Fruit fly (Drosophila melanogaster) whole organism, prepupa: Measurements from ENCODE around the gene CG14174.

Experiments
- Blimp-1 ChIP-seq: fragments of 200-800 bp; sonication (Bioruptor generic); optimal IDR thresholded peaks from 3 replicates; lab custom pipeline; 2017; ENCODE audit warnings: missing biosample characterization, missing genetic modification characterization, mild to moderate bottlenecking, moderate library complexity, missing genetic modification reagents
- CG10631 ChIP-seq: fragments of 200-800 bp; sonication (Bioruptor generic); optimal IDR thresholded peaks from 2 replicates; lab custom pipeline; 2016; ENCODE audit warnings: missing biosample characterization, missing genetic modification characterization
- CG10669 ChIP-seq: fragments of 200-800 bp; sonication (Bioruptor generic); optimal IDR thresholded peaks from 3 replicates; lab custom pipeline; 2018; ENCODE audit warnings: missing biosample characterization, mild to moderate bottlenecking, missing genetic modification characterization, moderate library complexity
- CG11294 ChIP-seq: fragments of 200-800 bp; sonication (Bioruptor generic); IDR thresholded peaks from 2 replicates; pipeline ENCODE4 v1.3.6; 2022; ENCODE audit warnings: missing biosample characterization, missing genetic modification characterization
- CG11902 ChIP-seq: fragments of 200-800 bp; sonication (Bioruptor generic); optimal IDR thresholded peaks from 3 replicates; lab custom pipeline; 2016; ENCODE audit warnings: missing biosample characterization, missing genetic modification characterization
- CG15336 ChIP-seq: fragments of 200-800 bp; sonication (Bioruptor generic); IDR thresholded peaks from 2 replicates; pipeline ENCODE4 v1.3.6; 2022; ENCODE audit warnings: missing biosample characterization, missing genetic modification characterization
- CG1621 ChIP-seq: fragments of 200-800 bp; sonication (Bioruptor generic); optimal IDR thresholded peaks from 3 replicates; lab custom pipeline; 2018; ENCODE audit warnings: missing biosample characterization, mild to moderate bottlenecking, missing genetic modification characterization
- CG16779 ChIP-seq: fragments of 200-800 bp; sonication (Bioruptor generic); optimal IDR thresholded peaks from 3 replicates; lab custom pipeline; 2017; ENCODE audit warnings: missing biosample characterization, mild to moderate bottlenecking, missing genetic modification characterization
- CG3032 ChIP-seq: fragments of 200-800 bp; optimal IDR thresholded peaks from 2 replicates; lab custom pipeline; 2019; ENCODE audit warnings: missing biosample characterization, mild to moderate bottlenecking, missing genetic modification characterization, moderate library complexity
- CG31627 ChIP-seq: fragments of 200-800 bp; sonication (Bioruptor generic); optimal IDR thresholded peaks from 3 replicates; lab custom pipeline; 2016; ENCODE audit warnings: missing biosample characterization, missing genetic modification characterization
- CG32006 ChIP-seq: fragments of 200-800 bp; sonication (Bioruptor generic); optimal IDR thresholded peaks from 3 replicates; lab custom pipeline; 2017; ENCODE audit warnings: missing biosample characterization, mild to moderate bottlenecking, missing genetic modification characterization
- CG34406 ChIP-seq: fragments of 200-800 bp; sonication (Bioruptor generic); optimal IDR thresholded peaks from 3 replicates; lab custom pipeline; 2016; ENCODE audit warnings: missing biosample characterization, missing genetic modification characterization
- CG3919 ChIP-seq: fragments of 200-800 bp; sonication (Bioruptor generic); optimal IDR thresholded peaks from 3 replicates; lab custom pipeline; 2016; ENCODE audit warnings: missing biosample characterization, missing genetic modification characterization
- CG6163 ChIP-seq: fragments of 200-800 bp; sonication (Bioruptor generic); IDR thresholded peaks from 3 replicates; pipeline ENCODE4 v1.3.6; 2022; ENCODE audit warnings: missing biosample characterization, missing genetic modification characterization
- CG6276 ChIP-seq: fragments of 200-800 bp; sonication (Bioruptor generic); optimal IDR thresholded peaks from 2 replicates; lab custom pipeline; 2017; ENCODE audit warnings: missing biosample characterization, mild to moderate bottlenecking, missing genetic modification characterization
- CG6792 ChIP-seq: fragments of 200-800 bp; sonication (Bioruptor generic); optimal IDR thresholded peaks from 3 replicates; lab custom pipeline; 2016; ENCODE audit warnings: missing biosample characterization, missing genetic modification characterization
- CG6854 ChIP-seq: fragments of 200-800 bp; sonication (Bioruptor generic); optimal IDR thresholded peaks from 2 replicates; lab custom pipeline; 2017; ENCODE audit warnings: missing biosample characterization, mild to moderate bottlenecking, missing genetic modification characterization
- CG7368 ChIP-seq: fragments of 200-800 bp; sonication (Bioruptor generic); optimal IDR thresholded peaks from 3 replicates; lab custom pipeline; 2016; ENCODE audit warnings: missing biosample characterization, missing genetic modification characterization
- CG8119 ChIP-seq: fragments of 200-800 bp; sonication (Bioruptor generic); IDR thresholded peaks from 3 replicates; pipeline ENCODE4 v1.3.6; 2022; ENCODE audit warnings: missing biosample characterization, missing genetic modification characterization
- CG8319 ChIP-seq: fragments of 200-800 bp; sonication (Bioruptor generic); optimal IDR thresholded peaks from 3 replicates; lab custom pipeline; 2016; ENCODE audit warnings: missing biosample characterization, missing genetic modification characterization
- CG8632 ChIP-seq: fragments of 200-800 bp; sonication (Bioruptor generic); optimal IDR thresholded peaks from 3 replicates; lab custom pipeline; 2016; ENCODE audit warnings: missing biosample characterization, missing genetic modification characterization
- Eip75B ChIP-seq: fragments of 200-800 bp; sonication (Bioruptor generic); optimal IDR thresholded peaks from 3 replicates; lab custom pipeline; 2016; ENCODE audit warnings: missing biosample characterization, missing genetic modification characterization
- Eip78C ChIP-seq: fragments of 200-800 bp; sonication (Bioruptor generic); peaks from one replicate; lab custom pipeline; 2016; ENCODE audit warnings: missing biosample characterization, missing genetic modification characterization
- Eip93F ChIP-seq: fragments of 200-800 bp; sonication (Bioruptor generic); optimal IDR thresholded peaks from 2 replicates; lab custom pipeline; 2016; ENCODE audit warnings: missing biosample characterization, mild to moderate bottlenecking, missing genetic modification characterization
- Ets96B ChIP-seq: fragments of 200-800 bp; optimal IDR thresholded peaks from 2 replicates; lab custom pipeline; 2019; ENCODE audit warnings: missing biosample characterization, mild to moderate bottlenecking, missing genetic modification characterization, moderate library complexity
- Hr39 ChIP-seq: fragments of 200-800 bp; sonication (Bioruptor generic); optimal IDR thresholded peaks from 2 replicates; lab custom pipeline; 2016; ENCODE audit warnings: missing biosample characterization, missing genetic modification characterization
- Smox ChIP-seq: fragments of 200-800 bp; sonication (Bioruptor generic); optimal IDR thresholded peaks from 3 replicates; lab custom pipeline; 2016; ENCODE audit warnings: missing biosample characterization, missing genetic modification characterization
- Sox102F ChIP-seq: fragments of 200-800 bp; sonication (Bioruptor generic); optimal IDR thresholded peaks from 2 replicates; lab custom pipeline; 2016; ENCODE audit warnings: missing biosample characterization, mild to moderate bottlenecking, missing genetic modification characterization
- Sox14 ChIP-seq: fragments of 200-800 bp; sonication (Bioruptor generic); optimal IDR thresholded peaks from 3 replicates; lab custom pipeline; 2016; ENCODE audit warnings: missing biosample characterization, missing genetic modification characterization
- Sox15 ChIP-seq: fragments of 200-800 bp; sonication (Bioruptor generic); optimal IDR thresholded peaks from 3 replicates; lab custom pipeline; 2016; ENCODE audit warnings: missing biosample characterization, missing genetic modification characterization
- achi ChIP-seq: fragments of 200-800 bp; sonication (Bioruptor generic); optimal IDR thresholded peaks from 3 replicates; lab custom pipeline; 2016; ENCODE audit warnings: missing biosample characterization, missing genetic modification characterization
- acj6 ChIP-seq: fragments of 200-800 bp; sonication (Bioruptor generic); optimal IDR thresholded peaks from 3 replicates; lab custom pipeline; 2016; ENCODE audit warnings: missing biosample characterization, missing genetic modification characterization
- dac ChIP-seq: fragments of 200-800 bp; sonication (Bioruptor generic); optimal IDR thresholded peaks from 2 replicates; lab custom pipeline; 2017; ENCODE audit warnings: missing biosample characterization, mild to moderate bottlenecking, missing genetic modification characterization
- dsx ChIP-seq: fragments of 200-800 bp; optimal IDR thresholded peaks from 3 replicates; lab custom pipeline; 2019; ENCODE audit warnings: missing biosample characterization, mild to moderate bottlenecking, missing genetic modification characterization, moderate library complexity; ENCODE audit not compliant: poor library complexity, severe bottlenecking
- esn ChIP-seq: fragments of 200-800 bp; sonication (Bioruptor generic); optimal IDR thresholded peaks from 2 replicates; lab custom pipeline; 2016; ENCODE audit warnings: missing biosample characterization, mild to moderate bottlenecking, missing genetic modification characterization, moderate library complexity
- fd85E ChIP-seq: fragments of 200-800 bp; sonication (Bioruptor generic); optimal IDR thresholded peaks from 3 replicates; lab custom pipeline; 2016; ENCODE audit warnings: missing biosample characterization, missing genetic modification characterization
- fkh ChIP-seq: fragments of 200-800 bp; sonication (Bioruptor generic); optimal IDR thresholded peaks from 3 replicates; lab custom pipeline; 2017; ENCODE audit warnings: missing biosample characterization, mild to moderate bottlenecking, missing genetic modification characterization, moderate library complexity
- spab ChIP-seq: fragments of 200-800 bp; sonication (Bioruptor generic); optimal IDR thresholded peaks from 2 replicates; lab custom pipeline; 2017; ENCODE audit warnings: missing biosample characterization, mild to moderate bottlenecking, missing genetic modification characterization, missing genetic modification reagents
- ss ChIP-seq, 2 experiments: fragments of 200-800 bp; sonication (Bioruptor generic); optimal IDR thresholded peaks; 2 replicates in 1 of 2; 3 replicates in 1 of 2; lab custom pipeline; 2017 to 2018; ENCODE audit warnings: mild to moderate bottlenecking in 2 of 2, missing biosample characterization in 2 of 2, missing genetic modification characterization in 2 of 2, moderate library complexity in 1 of 2
- svp ChIP-seq: fragments of 200-800 bp; sonication (Bioruptor generic); peaks from one replicate; lab custom pipeline; 2016; ENCODE audit warnings: missing biosample characterization, missing genetic modification characterization
- topi ChIP-seq: fragments of 200-800 bp; sonication (Bioruptor generic); optimal IDR thresholded peaks from 3 replicates; lab custom pipeline; 2016; ENCODE audit warnings: missing biosample characterization, missing genetic modification characterization
- vri ChIP-seq: fragments of 200-800 bp; sonication (Bioruptor generic); optimal IDR thresholded peaks from 3 replicates; lab custom pipeline; 2016; ENCODE audit warnings: missing biosample characterization, mild to moderate bottlenecking, missing genetic modification characterization

CG14174 gene

dm6 chr3L:9762036-9762597 is 43.0 kb downstream of the CG14174 start (continued):
- TF ChIP-seq CG7368 (no peak), Sox14 (GFP tag; lab: Kevin White, UChicago) (peak; percentile 14), CG10631 (GFP tag; lab: Kevin White, UChicago) (no peak), CG34406 (GFP tag; lab: Kevin White, UChicago) (no peak), achi (GFP tag; lab: Kevin White, UChicago) (peak; percentile 9), CG11902 (GFP tag; lab: Kevin White, UChicago) (no peak), CG11294 (GFP tag; lab: Robert Waterston, UW) (no peak), CG6792 (GFP tag; lab: Kevin White, UChicago) (no peak), CG15336 (GFP tag; lab: Robert Waterston, UW) (peak; percentile 56; the same call in 1 of the 2 replicates), Smox (no peak), Ets96B (no peak), CG10669 (no peak), dsx (GFP tag; lab: Kevin White, UChicago) (no peak), Sox15 (GFP tag; lab: Kevin White, UChicago) (no peak), Sox102F (GFP tag; lab: Kevin White, UChicago) (peak; percentile 2), svp (GFP tag; lab: Kevin White, UChicago) (peak; percentile 24), Eip93F (GFP tag; lab: Kevin White, UChicago) (no peak), CG3032 (tag; lab: Kevin White, UChicago) (no peak), ss (GFP tag; optimal IDR thresholded peaks at IDR 0.05; lab: Kevin White, UChicago) (peak; percentile 4 to 35), Blimp-1 (GFP tag; lab: Kevin White, UChicago) (no peak), CG8319 (GFP tag; lab: Kevin White, UChicago) (no peak), topi (no peak), fkh (peak; percentile 85), CG31627 (GFP tag; lab: Kevin White, UChicago) (no peak), acj6 (GFP tag; lab: Kevin White, UChicago) (no peak), CG1621 (tag; lab: Kevin White, UChicago) (no peak), esn (GFP tag; lab: Kevin White, UChicago) (no peak), spab (GFP tag; lab: Kevin White, UChicago) (no peak), Eip75B (GFP tag; lab: Kevin White, UChicago) (no peak), CG16779 (no peak), CG6276 (peak; percentile 75), CG32006 (GFP tag; lab: Kevin White, UChicago) (no peak), CG6163 (GFP tag; lab: Robert Waterston, UW) (0 out of 3 replicates have a peak, but pooled peaks have one; percentile 33), Hr39 (no peak)

dm6 chr3L:9763389-9763917 is 44.3 kb downstream of the CG14174 start, which contains the start of gene Ae2:
Ae2 (plus strand) TSS chr3L:9763544.
- TF ChIP-seq Eip78C (GFP tag; lab: Kevin White, UChicago) (peak; percentile 69), ss (GFP tag; optimal IDR thresholded peaks at IDR 0.05; lab: Kevin White, UChicago) (peak in 1 of 2 experiments; percentile 67), Smox (no peak), Sox102F (GFP tag; lab: Kevin White, UChicago) (peak; percentile 47), CG11294 (GFP tag; lab: Robert Waterston, UW) (no peak), dsx (GFP tag; lab: Kevin White, UChicago) (peak; percentile 52), CG8632 (GFP tag; lab: Kevin White, UChicago) (no peak), vri (GFP tag; lab: Kevin White, UChicago) (peak; percentile 70), CG16779 (no peak), esn (GFP tag; lab: Kevin White, UChicago) (peak; percentile 34), dac (GFP tag; lab: Kevin White, UChicago) (no peak), CG3919 (GFP tag; lab: Kevin White, UChicago) (peak; percentile 15), svp (GFP tag; lab: Kevin White, UChicago) (peak; percentile 60), topi (peak; percentile 21), CG31627 (GFP tag; lab: Kevin White, UChicago) (no peak), CG6163 (GFP tag; lab: Robert Waterston, UW) (peak; percentile 71; the same call in 2 of the 3 replicates), CG7368 (no peak), Eip75B (GFP tag; lab: Kevin White, UChicago) (peak; percentile 2), CG8119 (GFP tag; lab: Robert Waterston, UW) (0 out of 3 replicates have a peak, but pooled peaks have one; percentile 21), Hr39 (no peak), Sox15 (GFP tag; lab: Kevin White, UChicago) (no peak), CG1621 (tag; lab: Kevin White, UChicago) (peak; percentile 82), fd85E (GFP tag; lab: Kevin White, UChicago) (no peak), CG6792 (GFP tag; lab: Kevin White, UChicago) (no peak), CG6854 (GFP tag; lab: Kevin White, UChicago) (peak; percentile 57)
